Worm (Caenorhabditis elegans): ENCODE measurements around the gene btb-19.
A peak's percentile ranks its signal among the peaks of the same experiment; 100 is the strongest.

The btb-19 gene

DNA sequence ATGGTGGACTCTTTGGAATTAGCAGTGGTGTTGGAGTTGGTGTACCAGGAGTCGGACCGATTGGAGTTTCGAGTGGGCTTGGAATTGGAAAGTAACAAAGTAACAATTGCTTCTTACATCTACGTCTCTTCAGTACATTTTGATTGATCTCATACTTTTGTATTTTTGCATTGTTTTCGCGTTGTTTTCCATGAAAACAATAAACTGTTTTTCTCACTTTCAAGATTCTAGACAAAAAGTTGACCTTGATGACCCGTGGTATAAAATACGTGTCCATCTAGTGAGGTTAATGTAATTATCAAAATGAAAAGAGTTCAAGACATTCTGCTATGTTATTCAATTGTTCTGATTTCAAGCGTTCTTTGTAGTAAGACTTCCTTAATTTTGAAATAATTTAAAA lies 20.5 kb downstream of the btb-19 start, which contains the start of gene K10H10.5:
K10H10.5 (plus strand) TSS at position 301 of the 400 bp plus-strand sequence.
- TF ChIP-seq unc-39 (tag; optimal IDR thresholded peaks at IDR 0.05) (no peak), ztf-11 (tag; optimal IDR thresholded peaks at IDR 0.05) (no peak), lsy-2 (tag; optimal IDR thresholded peaks at IDR 0.05) (no peak), sma-9 (GFP tag; optimal IDR thresholded peaks at IDR 0.05) (no peak), sma-9 (tag; optimal IDR thresholded peaks at IDR 0.05) (no peak), ztf-1 (GFP tag; conservative IDR thresholded peaks at IDR 0.05) (no peak), snpc-4 (tag; optimal IDR thresholded peaks at IDR 0.05) (no peak), nhr-23 (tag; optimal IDR thresholded peaks at IDR 0.05) (no peak), nhr-11 (tag; optimal IDR thresholded peaks at IDR 0.05) (no peak), nhr-21 (tag; optimal IDR thresholded peaks at IDR 0.05) (no peak), mdl-1 (tag; optimal IDR thresholded peaks at IDR 0.05) (no peak)

DNA sequence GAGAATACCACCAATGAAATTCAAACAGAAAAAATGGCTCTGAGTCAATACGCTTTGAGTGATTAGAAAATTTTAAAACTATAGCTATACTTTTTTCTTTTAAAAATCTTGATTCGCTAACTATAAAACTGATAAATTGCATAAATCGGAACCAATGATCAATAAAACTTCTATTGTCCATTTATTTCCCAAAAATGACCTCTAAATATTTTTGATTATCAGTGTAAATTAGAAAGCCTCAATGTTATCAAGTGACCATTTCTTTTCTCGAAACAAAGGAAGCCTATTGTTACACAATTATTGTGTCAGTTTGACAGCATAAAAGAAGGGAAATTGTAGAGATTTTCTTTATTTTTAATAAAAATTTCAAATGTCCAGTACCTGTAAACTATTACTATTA lies 21.8 kb downstream of the btb-19 start, which contains the start of gene K10H10.4:
K10H10.4 (plus strand) TSS at position 301 of the 400 bp plus-strand sequence.
- TF ChIP-seq dmd-4 (tag; optimal IDR thresholded peaks at IDR 0.05) (no peak), zag-1 (tag; optimal IDR thresholded peaks at IDR 0.05) (no peak), alr-1 (tag; optimal IDR thresholded peaks at IDR 0.05) (no peak), ZK546.5 (tag; optimal IDR thresholded peaks at IDR 0.05) (no peak), fos-1 (tag; optimal IDR thresholded peaks at IDR 0.05) (no peak), unc-55 (GFP tag; optimal IDR thresholded peaks at IDR 0.05) (no peak), skn-1 (tag; optimal IDR thresholded peaks at IDR 0.05) (no peak), sem-4 (tag; optimal IDR thresholded peaks at IDR 0.05) (no peak), C34F6.9 (tag; optimal IDR thresholded peaks at IDR 0.05) (no peak)

DNA sequence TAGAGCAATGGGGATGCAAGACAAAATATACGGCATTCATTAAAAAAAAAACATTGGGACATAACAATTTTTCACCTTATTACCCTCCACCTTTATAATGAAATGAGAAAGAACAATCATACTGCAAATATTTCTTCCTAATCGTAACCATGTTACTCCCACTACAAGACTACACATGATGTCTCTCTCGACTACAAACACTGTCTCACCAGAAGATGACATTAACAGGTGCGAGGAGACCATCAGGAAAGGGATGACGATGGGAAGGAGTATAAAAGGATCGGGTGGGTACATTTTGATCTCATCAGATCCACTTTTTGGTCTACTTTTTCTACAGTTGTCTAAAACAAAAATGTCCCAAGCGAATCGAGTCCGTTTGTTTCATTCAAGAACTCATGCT lies 24.1 kb downstream of the btb-19 start, which contains the start of gene dhs-8:
dhs-8 (plus strand) TSS at position 179 of the 400 bp plus-strand sequence.
- TF ChIP-seq nhr-129 (tag; optimal IDR thresholded peaks at IDR 0.05) = peak; percentile 29
- no peak for TF ChIP-seq elt-1 (tag; optimal IDR thresholded peaks at IDR 0.05)
- peak; percentile 57 for TF ChIP-seq sma-9 (GFP tag; optimal IDR thresholded peaks at IDR 0.05)
- no peak for TF ChIP-seq sma-9 (tag; optimal IDR thresholded peaks at IDR 0.05)

- peak; percentile 54 for TF ChIP-seq blmp-1 (tag; optimal IDR thresholded peaks at IDR 0.05; ENCODE audit: insufficient read depth)
- TF ChIP-seq elt-3 (tag; optimal IDR thresholded peaks at IDR 0.05) = no peak
- TF ChIP-seq F13H6.1 (tag; optimal IDR thresholded peaks at IDR 0.05) = peak; percentile 70
- TF ChIP-seq lin-39 (tag; optimal IDR thresholded peaks at IDR 0.05) = no peak
- peak; percentile 84 for TF ChIP-seq nhr-77 (tag; optimal IDR thresholded peaks at IDR 0.05)
- TF ChIP-seq gmeb-1 (tag; optimal IDR thresholded peaks at IDR 0.05) = peak; percentile 72
- TF ChIP-seq egl-27 (tag; optimal IDR thresholded peaks at IDR 0.05) = peak; percentile 54
- no peak for TF ChIP-seq mab-5 (tag; optimal IDR thresholded peaks at IDR 0.05)
- no peak for TF ChIP-seq nhr-237 (tag; optimal IDR thresholded peaks at IDR 0.05)
- TF ChIP-seq ztf-4 (tag; optimal IDR thresholded peaks at IDR 0.05) = peak; percentile 65
- TF ChIP-seq nhr-25 (tag; optimal IDR thresholded peaks at IDR 0.05) = peak; percentile 64
- peak; percentile 14 for TF ChIP-seq skn-1 (tag; optimal IDR thresholded peaks at IDR 0.05)
- TF ChIP-seq aly-2 (tag; optimal IDR thresholded peaks at IDR 0.05) = no peak
- no peak for TF ChIP-seq nhr-6 (tag; optimal IDR thresholded peaks at IDR 0.05)
- TF ChIP-seq mdl-1 (tag; optimal IDR thresholded peaks at IDR 0.05) = peak in 1 of 2 experiments; percentile 60
- peak; percentile 91 for TF ChIP-seq sma-3 (GFP tag; optimal IDR thresholded peaks at IDR 0.05)
- TF ChIP-seq nhr-12 (tag; optimal IDR thresholded peaks at IDR 0.05) = no peak
- TF ChIP-seq ZK546.5 (tag; optimal IDR thresholded peaks at IDR 0.05) = no peak
- TF ChIP-seq ama-1 (optimal IDR thresholded peaks at IDR 0.05) = no peak
- peak; percentile 66 for TF ChIP-seq unc-55 (GFP tag; optimal IDR thresholded peaks at IDR 0.05)
- no peak for TF ChIP-seq unc-39 (tag; optimal IDR thresholded peaks at IDR 0.05)
- peak; percentile 86 for TF ChIP-seq nhr-129 (tag; optimal IDR thresholded peaks at IDR 0.05)
- TF ChIP-seq nhr-23 (tag; optimal IDR thresholded peaks at IDR 0.05) = peak; percentile 53
- TF ChIP-seq dmd-4 (tag; optimal IDR thresholded peaks at IDR 0.05) = no peak
- TF ChIP-seq ztf-1 (GFP tag; conservative IDR thresholded peaks at IDR 0.05) = no peak
- TF ChIP-seq mbf-1 (tag; optimal IDR thresholded peaks at IDR 0.05) = peak; percentile 21
- TF ChIP-seq lin-11 (tag; optimal IDR thresholded peaks at IDR 0.05) = peak; percentile 46
- no peak for TF ChIP-seq elt-1 (tag; optimal IDR thresholded peaks at IDR 0.05)
- peak; percentile 61 for TF ChIP-seq C34F6.9 (tag; optimal IDR thresholded peaks at IDR 0.05)
- no peak for TF ChIP-seq nhr-10 (tag; optimal IDR thresholded peaks at IDR 0.05)
- no peak for TF ChIP-seq ztf-11 (tag; optimal IDR thresholded peaks at IDR 0.05)
- peak; percentile 81 for TF ChIP-seq snpc-4 (tag; optimal IDR thresholded peaks at IDR 0.05)
- peak; percentile 74 for TF ChIP-seq fos-1 (tag; optimal IDR thresholded peaks at IDR 0.05)
- TF ChIP-seq ceh-16 (tag; optimal IDR thresholded peaks at IDR 0.05) = peak; percentile 72
- no peak for TF ChIP-seq peb-1 (tag; optimal IDR thresholded peaks at IDR 0.05)
- no peak for TF ChIP-seq zag-1 (tag; optimal IDR thresholded peaks at IDR 0.05)
- TF ChIP-seq nhr-21 (tag; optimal IDR thresholded peaks at IDR 0.05) = peak; percentile 93
- peak; percentile 62 to 72 for TF ChIP-seq lsy-2 (tag; optimal IDR thresholded peaks at IDR 0.05)
- TF ChIP-seq sma-9 (GFP tag; optimal IDR thresholded peaks at IDR 0.05) = peak; percentile 78
- no peak for TF ChIP-seq sma-9 (tag; optimal IDR thresholded peaks at IDR 0.05)
- TF ChIP-seq sem-4 (tag; optimal IDR thresholded peaks at IDR 0.05) = no peak
- no peak for TF ChIP-seq ceh-82 (tag; optimal IDR thresholded peaks at IDR 0.05)
- no peak for TF ChIP-seq nhr-11 (tag; optimal IDR thresholded peaks at IDR 0.05)
- TF ChIP-seq Y55F3AM.14 (GFP tag; optimal IDR thresholded peaks at IDR 0.05) = peak; percentile 62
Observed at ce11 chrII:14496809-14497208, 25.1 kb downstream of the btb-19 start.
